Fruit fly (Drosophila melanogaster): ENCODE data around the gene CG6236.

Gene CG6236

DNA sequence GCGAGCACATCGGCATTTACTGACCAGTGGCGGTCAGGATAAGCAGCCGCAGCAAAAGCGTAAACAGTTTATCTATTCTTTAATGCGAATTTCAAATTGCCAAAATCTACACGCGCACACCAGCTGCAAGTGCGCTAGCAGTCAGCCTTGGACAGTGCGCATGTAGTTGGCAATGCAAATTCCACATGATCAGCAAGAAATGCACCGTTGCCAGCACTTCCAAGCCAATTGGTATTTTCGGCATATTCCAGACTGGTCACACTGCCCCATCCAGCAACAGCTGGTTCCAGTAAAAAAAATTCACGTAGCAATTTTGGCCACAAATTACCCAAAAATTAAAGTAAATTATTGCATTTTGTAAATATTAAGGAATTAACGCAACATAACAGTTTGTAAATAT, 40.3 kb downstream of the CG6236 start (continued):
- TF ChIP-seq CG6792 (GFP tag; optimal IDR thresholded peaks at IDR 0.05) (no peak), CG3032 (tag; optimal IDR thresholded peaks at IDR 0.05) (peak; percentile 1), Lpt (GFP tag; optimal IDR thresholded peaks at IDR 0.05) (no peak), CG11902 (GFP tag; optimal IDR thresholded peaks at IDR 0.05) (no peak)

DNA sequence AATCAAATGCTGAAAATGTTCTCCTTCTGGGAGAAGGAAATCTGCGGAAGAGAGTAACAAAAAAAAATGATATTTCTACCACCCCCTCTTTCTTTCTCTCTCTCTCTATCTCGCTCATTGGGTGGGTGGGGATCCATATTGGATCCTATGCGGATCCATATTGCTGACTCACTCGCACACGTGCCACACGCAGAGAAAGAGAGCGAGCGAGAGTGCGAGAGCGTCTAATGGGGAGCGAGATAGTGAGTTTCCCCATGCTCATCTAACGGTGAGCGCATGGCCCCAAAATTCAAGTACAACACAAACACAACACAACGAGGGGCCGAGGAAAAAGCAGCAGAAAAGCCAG, 41.4 kb downstream of the CG6236 start:
- TF ChIP-seq esn (GFP tag; optimal IDR thresholded peaks at IDR 0.05) (no peak), CG6276 (GFP tag; optimal IDR thresholded peaks at IDR 0.05) (peak; percentile 31), topi (GFP tag; optimal IDR thresholded peaks at IDR 0.05) (no peak)

- peak; percentile 40 for TF ChIP-seq CG10669 (GFP tag; optimal IDR thresholded peaks at IDR 0.05)
- no peak for TF ChIP-seq ss (GFP tag; optimal IDR thresholded peaks at IDR 0.05)
These were observed 41.9 kb downstream of the CG6236 start for dm6 chr3R:15286024-15286692.

- TF ChIP-seq svp (GFP tag) = peak; percentile 62
- TF ChIP-seq CG8319 (GFP tag; optimal IDR thresholded peaks at IDR 0.05) = no peak
- peak; percentile 48 for TF ChIP-seq Eip78C (GFP tag)
- no peak for TF ChIP-seq CG11902 (GFP tag; optimal IDR thresholded peaks at IDR 0.05)
- no peak for TF ChIP-seq CG6792 (GFP tag; optimal IDR thresholded peaks at IDR 0.05)
- TF ChIP-seq CG9139 (GFP tag; optimal IDR thresholded peaks at IDR 0.05) = no peak
These were observed 44.9 kb downstream of the CG6236 start for dm6 chr3R:15282982-15283809.

DNA sequence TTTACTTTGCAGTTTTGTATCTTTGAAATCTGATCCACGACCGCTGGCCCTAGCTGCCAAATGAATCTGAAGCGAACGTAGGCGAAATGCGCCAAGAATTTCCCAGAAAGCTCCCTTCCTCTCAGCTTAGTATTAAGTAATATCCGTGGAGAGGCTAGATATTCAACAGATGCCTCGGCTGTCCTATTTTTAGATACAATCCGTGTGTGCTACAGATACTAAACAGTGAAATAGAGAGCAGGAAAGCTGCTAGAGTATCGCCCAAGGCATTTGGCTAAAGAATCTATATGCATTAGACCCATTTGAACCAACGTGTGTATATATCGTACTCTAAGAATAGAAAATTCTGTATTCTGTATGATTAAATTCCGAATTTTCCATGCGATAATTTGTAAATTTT, 45.7 kb downstream of the CG6236 start:
- no peak for TF ChIP-seq CG6163 (GFP tag; IDR thresholded peaks at IDR 0.05)
- no peak for TF ChIP-seq CG15336 (GFP tag; IDR thresholded peaks at IDR 0.05)
- no peak for TF ChIP-seq Ets21C (GFP tag; optimal IDR thresholded peaks at IDR 0.05)
- no peak for TF ChIP-seq net (GFP tag; optimal IDR thresholded peaks at IDR 0.05)
- TF ChIP-seq eg (GFP tag; IDR thresholded peaks at IDR 0.05) = no peak
- TF ChIP-seq CG9139 (GFP tag; optimal IDR thresholded peaks at IDR 0.05) = no peak
- no peak for TF ChIP-seq dsx (GFP tag; optimal IDR thresholded peaks at IDR 0.05; ENCODE audit: poor library complexity, severe bottlenecking)
- no peak for TF ChIP-seq OdsH (GFP tag; optimal IDR thresholded peaks at IDR 0.05)
- no peak for TF ChIP-seq Ets96B (tag; optimal IDR thresholded peaks at IDR 0.05)
- TF ChIP-seq Hr39 (GFP tag; optimal IDR thresholded peaks at IDR 0.05) = no peak
- TF ChIP-seq CG4318 (GFP tag; optimal IDR thresholded peaks at IDR 0.05) = no peak
- no peak for TF ChIP-seq fkh (GFP tag; optimal IDR thresholded peaks at IDR 0.05)
- no peak for TF ChIP-seq Hr38 (GFP tag; optimal IDR thresholded peaks at IDR 0.05)
- no peak for TF ChIP-seq CG32006 (GFP tag; optimal IDR thresholded peaks at IDR 0.05)
- no peak for TF ChIP-seq fd85E (GFP tag; optimal IDR thresholded peaks at IDR 0.05)
- no peak for TF ChIP-seq CG11902 (GFP tag; optimal IDR thresholded peaks at IDR 0.05)
- TF ChIP-seq Sox15 (GFP tag; optimal IDR thresholded peaks at IDR 0.05) = no peak
- TF ChIP-seq CG10669 (GFP tag; optimal IDR thresholded peaks at IDR 0.05) = no peak

- TF ChIP-seq Eip78C (GFP tag) (peak; percentile 44), acj6 (GFP tag; optimal IDR thresholded peaks at IDR 0.05) (no peak), CG3032 (tag; optimal IDR thresholded peaks at IDR 0.05) (no peak), Ets21C (GFP tag; optimal IDR thresholded peaks at IDR 0.05) (no peak)
These were observed 46.6 kb downstream of the CG6236 start for dm6 chr3R:15281335-15281963.
